Fruit fly (Drosophila melanogaster) whole organism, embryonic: ENCODE measurements around the gene slam.

Experiments used
- CG10267 ChIP-seq: fragments of 200-800 bp; sonication (Bioruptor generic); optimal IDR thresholded peaks from 2 replicates; lab custom pipeline; 2018; ENCODE audit warnings: missing biosample characterization, mild to moderate bottlenecking, missing genetic modification characterization, moderate library complexity
- CG10274 ChIP-seq: fragments of 200-800 bp; sonication (Bioruptor generic); optimal IDR thresholded peaks from 3 replicates; lab custom pipeline; 2017; ENCODE audit warnings: missing biosample characterization, mild to moderate bottlenecking, missing genetic modification characterization
- CG11456 ChIP-seq: fragments of 200-800 bp; sonication (Bioruptor generic); IDR thresholded peaks from 3 replicates; pipeline ENCODE4 v1.3.6; 2022; ENCODE audit warnings: missing biosample characterization, missing genetic modification characterization
- CG12299 ChIP-seq: fragments of 200-800 bp; sonication (Bioruptor generic); optimal IDR thresholded peaks from 2 replicates; lab custom pipeline; 2018; ENCODE audit warnings: missing biosample characterization, mild to moderate bottlenecking, missing genetic modification characterization
- CG32767 ChIP-seq: fragments of 200-800 bp; sonication (Bioruptor generic); IDR thresholded peaks from 2 replicates; pipeline ENCODE4 v1.3.6; 2022; ENCODE audit warnings: missing biosample characterization, missing genetic modification characterization
- CG4404 ChIP-seq: fragments of 200-800 bp; sonication (Bioruptor generic); IDR thresholded peaks from 2 replicates; pipeline ENCODE4 v1.3.6; 2022; ENCODE audit warnings: missing biosample characterization, missing genetic modification characterization
- CG4730 ChIP-seq: fragments of 200-800 bp; sonication (Bioruptor generic); IDR thresholded peaks from 2 replicates; pipeline ENCODE4 v1.3.6; 2022; ENCODE audit warnings: missing biosample characterization, missing genetic modification characterization
- CG4854 ChIP-seq: fragments of 200-800 bp; sonication (Bioruptor generic); optimal IDR thresholded peaks from 2 replicates; lab custom pipeline; 2016; ENCODE audit warnings: missing biosample characterization, missing genetic modification characterization, inconsistent platforms
- CG5245 ChIP-seq: fragments of 200-800 bp; sonication (Bioruptor generic); optimal IDR thresholded peaks from 3 replicates; lab custom pipeline; 2016; ENCODE audit warnings: missing biosample characterization, missing genetic modification characterization
- CG7928 ChIP-seq: fragments of 200-800 bp; sonication (Bioruptor generic); optimal IDR thresholded peaks from 2 replicates; lab custom pipeline; 2017; ENCODE audit warnings: missing biosample characterization, mild to moderate bottlenecking, missing genetic modification characterization
- CG7963 ChIP-seq: fragments of 200-800 bp; sonication (Bioruptor generic); IDR thresholded peaks from 3 replicates; pipeline ENCODE4 v1.3.6; 2022; ENCODE audit warnings: missing biosample characterization, missing genetic modification characterization; ENCODE audit not compliant: partially characterized antibody
- CG8924 ChIP-seq: fragments of 200-800 bp; optimal IDR thresholded peaks from 3 replicates; lab custom pipeline; 2019; ENCODE audit warnings: missing biosample characterization, mild to moderate bottlenecking, missing genetic modification characterization, moderate library complexity
- CHES-1-like ChIP-seq: fragments of 200-800 bp; sonication (Bioruptor generic); optimal IDR thresholded peaks from 2 replicates; lab custom pipeline; 2016; ENCODE audit warnings: missing biosample characterization, missing genetic modification characterization
- CrebB ChIP-seq: fragments of 200-800 bp; sonication (Bioruptor generic); optimal IDR thresholded peaks from 3 replicates; lab custom pipeline; 2018; ENCODE audit warnings: missing biosample characterization, mild to moderate bottlenecking, missing genetic modification characterization
- Dek ChIP-seq: fragments of 200-800 bp; sonication (Bioruptor generic); optimal IDR thresholded peaks from 3 replicates; lab custom pipeline; 2019; ENCODE audit warnings: missing biosample characterization, mild to moderate bottlenecking, missing genetic modification characterization, moderate library complexity
- Dip3 ChIP-seq: fragments of 200-800 bp; sonication (Bioruptor generic); optimal IDR thresholded peaks from 3 replicates; lab custom pipeline; 2016; ENCODE audit warnings: missing biosample characterization, missing genetic modification characterization
- Eip74EF ChIP-seq, 2 experiments: fragments of 200-800 bp in 1 of 2; fragments of >200 bp in 1 of 2; sonication (Bioruptor generic) in 1 of 2; optimal IDR thresholded peaks; 2 replicates each; lab custom pipeline; 2017 to 2019; ENCODE audit warnings: missing biosample characterization in 2 of 2, missing genetic modification characterization in 2 of 2, mild to moderate bottlenecking in 1 of 2, moderate library complexity in 1 of 2
- Ets65A ChIP-seq: fragments of 200-800 bp; sonication (Bioruptor generic); peaks from one replicate; lab custom pipeline; 2016; ENCODE audit warnings: missing biosample characterization, missing genetic modification characterization
- HLH3B ChIP-seq: fragments of 200-800 bp; sonication (Bioruptor generic); IDR thresholded peaks from 2 replicates; pipeline ENCODE4 v1.3.6; 2022; ENCODE audit warnings: missing biosample characterization, missing genetic modification characterization
- HmgZ ChIP-seq: fragments of 200-800 bp; sonication (Bioruptor generic); optimal IDR thresholded peaks from 2 replicates; lab custom pipeline; 2018; ENCODE audit warnings: missing biosample characterization, mild to moderate bottlenecking, missing genetic modification characterization
- Meics ChIP-seq: fragments of 200-800 bp; sonication (Bioruptor generic); optimal IDR thresholded peaks from 2 replicates; lab custom pipeline; 2017; ENCODE audit warnings: missing biosample characterization, mild to moderate bottlenecking, missing genetic modification characterization
- NFAT ChIP-seq: fragments of 200-800 bp; sonication (Bioruptor generic); IDR thresholded peaks from 2 replicates; pipeline ENCODE4 v1.3.6; 2022; ENCODE audit warnings: missing biosample characterization, missing genetic modification characterization
- Opbp ChIP-seq: fragments of 200-800 bp; sonication (Bioruptor generic); IDR thresholded peaks from 3 replicates; pipeline ENCODE4 v1.3.6; 2022; ENCODE audit warnings: missing biosample characterization, missing genetic modification characterization; ENCODE audit not compliant: partially characterized antibody
- Ptx1 ChIP-seq: fragments of 200-800 bp; sonication (Bioruptor generic); IDR thresholded peaks from 2 replicates; pipeline ENCODE4 v1.3.6; 2022; ENCODE audit warnings: missing biosample characterization, missing genetic modification characterization
- Side ChIP-seq: fragments of 200-800 bp; sonication (Bioruptor generic); optimal IDR thresholded peaks from 2 replicates; lab custom pipeline; 2016; ENCODE audit warnings: missing biosample characterization, missing genetic modification characterization
- Sin3A ChIP-seq: fragments of >200 bp; optimal IDR thresholded peaks from 2 replicates; lab custom pipeline; 2018
- Six4 ChIP-seq: fragments of 200-800 bp; sonication (Bioruptor generic); optimal IDR thresholded peaks from 2 replicates; lab custom pipeline; 2016; ENCODE audit warnings: missing biosample characterization, missing genetic modification characterization
- Sox100B ChIP-seq: fragments of 200-800 bp; sonication (Bioruptor generic); optimal IDR thresholded peaks from 3 replicates; lab custom pipeline; 2018; ENCODE audit warnings: missing biosample characterization, mild to moderate bottlenecking, missing genetic modification characterization
- Vsx1 ChIP-seq: fragments of 200-800 bp; sonication (Bioruptor generic); optimal IDR thresholded peaks from 2 replicates; lab custom pipeline; 2017; ENCODE audit warnings: missing biosample characterization, mild to moderate bottlenecking, missing genetic modification characterization, missing genetic modification reagents
- ab ChIP-seq: fragments of 200-800 bp; sonication (Bioruptor generic); optimal IDR thresholded peaks from 2 replicates; lab custom pipeline; 2016; ENCODE audit warnings: missing biosample characterization, missing genetic modification characterization
- aop ChIP-seq: fragments of 200-800 bp; sonication (Bioruptor generic); IDR thresholded peaks from 2 replicates; pipeline ENCODE4 v1.3.6; 2022; ENCODE audit warnings: missing biosample characterization, missing genetic modification characterization
- ap ChIP-seq: fragments of 200-800 bp; sonication (Bioruptor generic); IDR thresholded peaks from 2 replicates; pipeline ENCODE4 v1.3.6; 2022; ENCODE audit warnings: missing biosample characterization, missing genetic modification characterization
- br ChIP-seq: fragments of >200 bp; optimal IDR thresholded peaks from 2 replicates; lab custom pipeline; 2017
- danr ChIP-seq: fragments of 200-800 bp; sonication (Bioruptor generic); IDR thresholded peaks from 2 replicates; pipeline ENCODE4 v1.3.6; 2022; ENCODE audit warnings: missing biosample characterization, missing genetic modification characterization
- dimm ChIP-seq: fragments of 200-800 bp; sonication (Bioruptor generic); IDR thresholded peaks from 2 replicates; pipeline ENCODE4 v1.3.6; 2022; ENCODE audit warnings: missing biosample characterization, missing genetic modification characterization
- dm ChIP-seq: fragments of 200-800 bp; sonication (Bioruptor generic); optimal IDR thresholded peaks from 3 replicates; lab custom pipeline; 2016; ENCODE audit warnings: missing biosample characterization, missing genetic modification characterization
- gt ChIP-seq: fragments of 200-800 bp; sonication (Bioruptor generic); IDR thresholded peaks from 2 replicates; pipeline ENCODE4 v1.3.6; 2022; ENCODE audit warnings: missing biosample characterization, missing genetic modification characterization
- hkb ChIP-seq, 2 experiments: fragments of 200-800 bp in 1 of 2; fragments of >200 bp in 1 of 2; sonication (Bioruptor generic) in 1 of 2; IDR thresholded peaks in 1 of 2; optimal IDR thresholded peaks in 1 of 2; 2 replicates each; pipeline versions ENCODE4 v1.3.6 to Lab custom; 2017 to 2022; ENCODE audit warnings: missing biosample characterization in 1 of 2, missing genetic modification characterization in 1 of 2
- lov ChIP-seq, 2 experiments: fragments of 200-800 bp in 1 of 2; fragments of >200 bp in 1 of 2; sonication (Bioruptor generic) in 1 of 2; IDR thresholded peaks in 1 of 2; optimal IDR thresholded peaks in 1 of 2; 2 replicates in 1 of 2; 3 replicates in 1 of 2; pipeline versions ENCODE4 v1.3.6 to Lab custom; 2017 to 2022; ENCODE audit warnings: missing biosample characterization in 1 of 2, missing genetic modification characterization in 1 of 2
- phol ChIP-seq: fragments of 200-800 bp; sonication (Bioruptor generic); optimal IDR thresholded peaks from 3 replicates; lab custom pipeline; 2018; ENCODE audit warnings: missing biosample characterization, mild to moderate bottlenecking, missing genetic modification characterization, moderate library complexity
- pum ChIP-seq: fragments of 200-800 bp; sonication (Bioruptor generic); optimal IDR thresholded peaks from 2 replicates; lab custom pipeline; 2016; ENCODE audit warnings: missing biosample characterization, missing genetic modification characterization
- ranshi ChIP-seq: fragments of 200-800 bp; sonication (Bioruptor generic); IDR thresholded peaks from 2 replicates; pipeline ENCODE4 v1.3.6; 2022; ENCODE audit warnings: missing biosample characterization, missing genetic modification characterization
- rib ChIP-seq: fragments of 200-800 bp; sonication (Bioruptor generic); IDR thresholded peaks from 2 replicates; pipeline ENCODE4 v1.3.6; 2022; ENCODE audit warnings: missing biosample characterization, missing genetic modification characterization
- run ChIP-seq: fragments of 200-800 bp; sonication (Bioruptor generic); optimal IDR thresholded peaks from 3 replicates; lab custom pipeline; 2018; ENCODE audit warnings: missing biosample characterization, mild to moderate bottlenecking, missing genetic modification characterization
- slou ChIP-seq: fragments of 200-800 bp; sonication (Bioruptor generic); optimal IDR thresholded peaks from 3 replicates; lab custom pipeline; 2016; ENCODE audit warnings: missing biosample characterization, missing genetic modification characterization
- usp ChIP-seq: fragments of >200 bp; optimal IDR thresholded peaks from 2 replicates; lab custom pipeline; 2017; ENCODE audit warnings: missing biosample characterization, missing genetic modification characterization
- wdn ChIP-seq: fragments of 200-800 bp; sonication (Bioruptor generic); IDR thresholded peaks from 2 replicates; pipeline ENCODE4 v1.3.6; 2022; ENCODE audit warnings: missing biosample characterization, missing genetic modification characterization
- yki ChIP-seq: fragments of >200 bp; optimal IDR thresholded peaks from 3 replicates; lab custom pipeline; 2018

slam gene

dm6 chr2L:6350984-6351808 lies 21.0 kb upstream of the slam start, which contains the start of gene CG9498 (continued):
- TF ChIP-seq aop (GFP tag; lab: Robert Waterston, UW): no peak
- TF ChIP-seq CG12299 (tag; lab: Kevin White, UChicago): peak; percentile 79
- TF ChIP-seq Meics (GFP tag; lab: Kevin White, UChicago): peak; percentile 96
- peak; percentile 48 for TF ChIP-seq Six4 (GFP tag; lab: Kevin White, UChicago)
- TF ChIP-seq yki (lab: Kevin White, UChicago): no peak
- peak; percentile 90 for TF ChIP-seq danr (GFP tag; lab: Robert Waterston, UW)
- no peak for TF ChIP-seq usp (GFP tag; lab: Kevin White, UChicago)

- TF ChIP-seq hkb (optimal IDR thresholded peaks at IDR 0.05; lab: Kevin White, UChicago): no peak
- TF ChIP-seq hkb (GFP tag; IDR thresholded peaks at IDR 0.05; lab: Robert Waterston, UW): peak; percentile 71
- TF ChIP-seq HLH3B (GFP tag; lab: Robert Waterston, UW): peak; percentile 81
- TF ChIP-seq NFAT (GFP tag; lab: Robert Waterston, UW): peak; percentile 65
- TF ChIP-seq Sin3A (lab: Kevin White, UChicago): no peak
- TF ChIP-seq pum: peak; percentile 83
- peak; percentile 11 for TF ChIP-seq ab (GFP tag; lab: Kevin White, UChicago)
- peak in 1 of 2 experiments; percentile 72 for TF ChIP-seq Eip74EF (GFP tag; optimal IDR thresholded peaks at IDR 0.05; lab: Kevin White, UChicago)
- peak; percentile 87 for TF ChIP-seq CG8924 (tag; lab: Kevin White, UChicago)
- TF ChIP-seq CG32767 (GFP tag; lab: Robert Waterston, UW): peak; percentile 66; the same call in 1 of the 2 replicates
- TF ChIP-seq br (lab: Kevin White, UChicago): no peak
- TF ChIP-seq wdn (GFP tag; lab: Robert Waterston, UW): peak; percentile 76
- TF ChIP-seq CG10267: peak; percentile 66
- peak; percentile 94 for TF ChIP-seq Ptx1
- TF ChIP-seq CG7928 (GFP tag; lab: Kevin White, UChicago): peak; percentile 52
- TF ChIP-seq CG5245 (GFP tag; lab: Kevin White, UChicago): peak; percentile 67
- TF ChIP-seq slou (GFP tag; lab: Kevin White, UChicago): peak; percentile 80
- TF ChIP-seq Sox100B (GFP tag; lab: Kevin White, UChicago): peak; percentile 79
- TF ChIP-seq gt: peak; percentile 38; the same call in 1 of the 2 replicates
- TF ChIP-seq Dip3 (GFP tag; lab: Kevin White, UChicago): peak; percentile 85
- peak; percentile 57 for TF ChIP-seq dm
- TF ChIP-seq run: peak; percentile 59
- TF ChIP-seq phol: peak; percentile 79
- peak; percentile 64 for TF ChIP-seq CG10274 (GFP tag; lab: Kevin White, UChicago)
- peak; percentile 54 for TF ChIP-seq Side (GFP tag; lab: Kevin White, UChicago)
- peak; percentile 56 for TF ChIP-seq Vsx1 (GFP tag; lab: Kevin White, UChicago)
- TF ChIP-seq Opbp: no peak; the same call in 2 of the 3 replicates
- peak; percentile 73 for TF ChIP-seq CrebB (tag; lab: Kevin White, UChicago)
- no peak for TF ChIP-seq lov (optimal IDR thresholded peaks at IDR 0.05; lab: Kevin White, UChicago)
- TF ChIP-seq lov (GFP tag; IDR thresholded peaks at IDR 0.05; lab: Robert Waterston, UW): no peak
- no peak for TF ChIP-seq CG7963 (GFP tag; lab: Robert Waterston, UW)
- TF ChIP-seq CG4854 (GFP tag; lab: Kevin White, UChicago): peak; percentile 50
- TF ChIP-seq rib: peak; percentile 85
- TF ChIP-seq HmgZ (tag; lab: Kevin White, UChicago): peak; percentile 85
- TF ChIP-seq dimm (GFP tag; lab: Robert Waterston, UW): peak; percentile 71
- peak; percentile 74 for TF ChIP-seq CG4730 (GFP tag; lab: Robert Waterston, UW)
- TF ChIP-seq CG11456 (GFP tag; lab: Robert Waterston, UW): peak; percentile 85
- peak; percentile 93 for TF ChIP-seq Dek (tag; lab: Kevin White, UChicago)
- TF ChIP-seq ranshi: peak; percentile 90
- TF ChIP-seq CG4404 (GFP tag; lab: Robert Waterston, UW): peak; percentile 86
- TF ChIP-seq ap (GFP tag; lab: Robert Waterston, UW): peak; percentile 53
- TF ChIP-seq CHES-1-like (GFP tag; lab: Kevin White, UChicago): peak; percentile 83
- peak; percentile 94 for TF ChIP-seq Ets65A
Measured at dm6 chr2L:6351809-6352182, 20.4 kb upstream of the slam start.
